Fruit fly (Drosophila melanogaster) whole organism, embryonic: Measurements from ENCODE around the gene Gnmt.

Source experiments
- CG17612 ChIP-seq: fragments of 200-800 bp; sonication (Bioruptor generic); IDR thresholded peaks from 2 replicates; pipeline ENCODE4 v1.3.6; 2022; ENCODE audit warnings: missing biosample characterization, missing genetic modification characterization
- CG18619 ChIP-seq: fragments of 200-800 bp; sonication (Bioruptor generic); optimal IDR thresholded peaks from 3 replicates; lab custom pipeline; 2017; ENCODE audit warnings: missing biosample characterization, mild to moderate bottlenecking, missing genetic modification characterization
- CG2889 ChIP-seq: fragments of 200-800 bp; sonication (Bioruptor generic); IDR thresholded peaks from 3 replicates; pipeline ENCODE4 v1.3.6; 2022; ENCODE audit warnings: missing biosample characterization, missing genetic modification characterization
- Oli ChIP-seq: fragments of 200-800 bp; sonication (Bioruptor generic); optimal IDR thresholded peaks from 2 replicates; lab custom pipeline; 2018; ENCODE audit warnings: missing biosample characterization, mild to moderate bottlenecking, missing genetic modification characterization, moderate library complexity
- crc ChIP-seq: fragments of 200-800 bp; sonication (Bioruptor generic); optimal IDR thresholded peaks from 2 replicates; lab custom pipeline; 2016; ENCODE audit warnings: missing biosample characterization, missing genetic modification characterization
- kay ChIP-seq: fragments of 200-800 bp; sonication (Bioruptor generic); optimal IDR thresholded peaks from 2 replicates; lab custom pipeline; 2016; ENCODE audit warnings: missing biosample characterization, missing genetic modification characterization

DNA sequence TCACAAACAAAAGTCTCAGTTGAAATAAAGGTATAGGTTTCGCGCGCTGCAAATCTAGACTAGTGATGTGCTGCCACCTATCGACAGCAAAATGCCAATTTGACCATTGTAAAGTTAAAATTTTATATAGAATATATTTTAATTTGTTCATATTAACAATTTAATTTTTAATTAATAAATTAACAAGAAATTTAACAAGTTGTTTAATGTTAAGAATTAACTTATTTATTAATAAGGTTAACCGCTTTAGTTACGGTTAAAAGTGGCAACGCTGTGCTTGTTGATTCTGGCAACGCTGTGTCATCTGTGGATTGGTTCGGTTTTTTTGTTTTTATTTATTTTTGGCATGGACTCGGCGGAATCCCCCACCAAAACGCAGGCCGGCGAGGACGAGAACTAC is 44.0 kb upstream of the Gnmt start, which contains the start of gene Not10:
- TF ChIP-seq crc (no peak), CG18619 (GFP tag; lab: Kevin White, UChicago) (no peak), CG2889 (GFP tag; lab: Robert Waterston, UW) (no peak), CG17612 (GFP tag; lab: Robert Waterston, UW) (no peak), kay (GFP tag; lab: Kevin White, UChicago) (peak; percentile 14), Oli (tag; lab: Kevin White, UChicago) (no peak)
